Fruit fly (Drosophila melanogaster) whole organism, wandering third instar larva: ENCODE data around the gene CG3919.

Source experiments
- HLH106 ChIP-seq: fragments of 200-800 bp; optimal IDR thresholded peaks from 3 replicates; lab custom pipeline; 2019; ENCODE audit warnings: missing biosample characterization, mild to moderate bottlenecking, missing genetic modification characterization, moderate library complexity
- Hr78 ChIP-seq: fragments of >200 bp; optimal IDR thresholded peaks from 2 replicates; lab custom pipeline; 2017; ENCODE audit warnings: missing biosample characterization, missing genetic modification characterization
- Mio ChIP-seq: sonication (Bioruptor generic); optimal IDR thresholded peaks from 2 replicates; lab custom pipeline; 2016; ENCODE audit warnings: missing biosample characterization, missing genetic modification characterization
- N ChIP-seq: fragments of >200 bp; optimal IDR thresholded peaks from 2 replicates; lab custom pipeline; 2018; ENCODE audit warnings: missing biosample characterization, missing external identifiers, missing genetic modification characterization
- OdsH ChIP-seq: fragments of 200-800 bp; sonication (Bioruptor generic); optimal IDR thresholded peaks from 2 replicates; lab custom pipeline; 2016; ENCODE audit warnings: missing biosample characterization, mild to moderate bottlenecking, missing genetic modification characterization
- Vsx2 ChIP-seq: fragments of 200-300, 225-300 bp; sonication (Bioruptor generic); optimal IDR thresholded peaks from 2 replicates; lab custom pipeline; 2018; ENCODE audit warnings: missing biosample characterization, missing genetic modification characterization; ENCODE audit not compliant: partially characterized antibody
- dsf ChIP-seq: sonication (Bioruptor generic); optimal IDR thresholded peaks from 2 replicates; lab custom pipeline; 2016; ENCODE audit warnings: missing biosample characterization, missing genetic modification characterization, borderline replicate concordance
- ey ChIP-seq: fragments of 200-800 bp; sonication (Bioruptor generic); optimal IDR thresholded peaks from 2 replicates; lab custom pipeline; 2016; ENCODE audit warnings: missing biosample characterization, missing genetic modification characterization
- pan ChIP-seq: fragments of >200 bp; optimal IDR thresholded peaks from 2 replicates; lab custom pipeline; 2017
- psq ChIP-seq: fragments of 200-800 bp; sonication (Bioruptor generic); optimal IDR thresholded peaks from 3 replicates; lab custom pipeline; 2017; ENCODE audit warnings: missing biosample characterization, mild to moderate bottlenecking, missing genetic modification characterization, moderate library complexity
- tai ChIP-seq: sonication (Bioruptor generic); optimal IDR thresholded peaks from 2 replicates; lab custom pipeline; 2016; ENCODE audit warnings: missing biosample characterization, missing genetic modification characterization
- woc ChIP-seq: sonication (Bioruptor generic); optimal IDR thresholded peaks from 2 replicates; lab custom pipeline; 2016; ENCODE audit warnings: missing biosample characterization, mild to moderate bottlenecking, missing genetic modification characterization

DNA sequence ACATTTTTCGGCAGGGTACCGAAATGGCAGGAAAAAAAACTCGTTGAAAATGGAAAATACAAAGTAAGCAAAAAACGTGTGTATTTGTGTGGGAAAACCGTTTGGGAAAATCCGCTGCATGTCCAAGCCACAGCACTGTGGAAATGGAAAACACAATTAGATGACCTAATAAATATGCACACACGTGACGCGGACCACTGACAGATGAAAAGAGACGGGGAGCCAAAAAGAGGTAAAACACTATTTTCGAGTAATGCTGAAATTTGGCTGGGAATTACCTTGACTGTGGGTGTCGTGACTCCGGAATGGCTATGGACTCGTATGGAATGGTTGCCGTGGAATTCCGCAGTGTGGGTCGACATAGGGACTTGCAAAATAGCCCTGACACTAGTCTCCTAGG is 44.3 kb downstream of the CG3919 start:
- TF ChIP-seq tai (GFP tag; lab: Kevin White, UChicago) (no peak), dsf (GFP tag; lab: Kevin White, UChicago) (no peak), N (no peak), OdsH (GFP tag; lab: Kevin White, UChicago) (no peak), ey (no peak), pan (lab: Kevin White, UChicago) (no peak), woc (GFP tag; lab: Kevin White, UChicago) (no peak), Mio (GFP tag; lab: Kevin White, UChicago) (no peak), Vsx2 (no peak), psq (no peak), Hr78 (GFP tag; lab: Kevin White, UChicago) (no peak), HLH106 (tag; lab: Kevin White, UChicago) (no peak)
